Worm (Caenorhabditis elegans) whole organism, midembryonic: ENCODE results near the gene nas-28.

Experiments
- cog-1 ChIP-seq: sonication (generic microtip); optimal IDR thresholded peaks from 2 replicates; lab custom pipeline; 2016; ENCODE audit warnings: missing genetic modification characterization, missing compliant biosample characterization
- flt-1 ChIP-seq: fragments of 200-800 bp; sonication (Bioruptor generic); IDR thresholded peaks from 2 replicates; pipeline ENCODE4 v1.3.6; 2022; ENCODE audit warnings: missing genetic modification characterization, missing compliant biosample characterization
- med-1 ChIP-seq: sonication (generic microtip); optimal IDR thresholded peaks from 2 replicates; lab custom pipeline; 2017; ENCODE audit warnings: missing genetic modification characterization, mild to moderate bottlenecking, missing compliant biosample characterization, antibody characterized with exemption, missing genetic modification reagents; ENCODE audit not compliant: insufficient read depth
- ref-1 ChIP-seq: fragments of 200-800 bp; sonication (Bioruptor generic); conservative IDR thresholded peaks from 2 replicates; pipeline ENCODE4 v1.3.6; 2022; ENCODE audit warnings: missing genetic modification reagents, missing genetic modification characterization, missing compliant biosample characterization
- tab-1 ChIP-seq: fragments of 200-800 bp; sonication (Bioruptor generic); IDR thresholded peaks from 2 replicates; pipeline ENCODE4 v1.3.6; 2022; ENCODE audit warnings: missing genetic modification characterization, missing compliant biosample characterization
- ztf-23 ChIP-seq: fragments of 200-800 bp; sonication (Bioruptor generic); IDR thresholded peaks from 2 replicates; pipeline ENCODE4 v1.3.6; 2022; ENCODE audit warnings: missing genetic modification reagents, missing genetic modification characterization, missing compliant biosample characterization
- ztf-29 ChIP-seq: fragments of 200-800 bp; sonication (Bioruptor generic); IDR thresholded peaks from 2 replicates; pipeline ENCODE4 v1.3.6; 2022; ENCODE audit warnings: missing genetic modification reagents, missing genetic modification characterization, missing compliant biosample characterization

- no peak for TF ChIP-seq ztf-29
- TF ChIP-seq ref-1 (GFP tag; lab: Robert Waterston, UW), result no peak
- TF ChIP-seq flt-1, result no peak
- no peak for TF ChIP-seq ztf-23
- TF ChIP-seq cog-1 (tag; lab: Kevin White, UChicago), result no peak
- no peak for TF ChIP-seq tab-1 (GFP tag; lab: Robert Waterston, UW)
- no peak for TF ChIP-seq med-1 (GFP tag; lab: Kevin White, UChicago)
Measured at ce11 chrIII:6178586-6178985, 4.4 kb downstream of the nas-28 start, which contains the start of gene F42A10.7.
